Worm (Caenorhabditis elegans) whole organism, L1 larva: ENCODE results near the gene memo-1.

Source experiments
- ceh-82 ChIP-seq, 3 experiments: fragments of 150-350 bp in 1 of 3; sonication (generic microtip) in 2 of 3; optimal IDR thresholded peaks; 2 replicates each; lab custom pipeline; 2014 to 2017; ENCODE audit warnings: missing biosample characterization in 3 of 3, missing genetic modification characterization in 3 of 3
- efl-3 ChIP-seq: fragments of 200-800 bp; sonication (Bioruptor generic); optimal IDR thresholded peaks from 2 replicates; lab custom pipeline; 2018; ENCODE audit warnings: mild to moderate bottlenecking, missing genetic modification characterization, missing compliant biosample characterization
- lin-13 ChIP-seq: fragments of 150-350 bp; optimal IDR thresholded peaks from 2 replicates; lab custom pipeline; 2014; ENCODE audit warnings: missing biosample characterization, missing genetic modification reagents, missing genetic modification characterization
- sptf-1 ChIP-seq: fragments of 150-350 bp; optimal IDR thresholded peaks from 2 replicates; lab custom pipeline; 2014; ENCODE audit warnings: missing biosample characterization, missing genetic modification characterization

ce11 chrV:7824138-7824537 lies 22.8 kb downstream of the memo-1 start:
- TF ChIP-seq ceh-82 (tag; optimal IDR thresholded peaks at IDR 0.05; lab: Kevin White, UChicago) (no peak), sptf-1 (tag; lab: Kevin White, UChicago) (no peak), efl-3 (no peak), lin-13 (no peak)
